Worm (Caenorhabditis elegans): ENCODE measurements around the gene cutl-4.

ce11 chrV:17755592-17755991, 15.9 kb upstream of the cutl-4 start, which contains the start of gene pgp-9:
- TF ChIP-seq nhr-80 (tag; optimal IDR thresholded peaks at IDR 0.05) = no peak
- no peak for TF ChIP-seq nfyb-1 (GFP tag; IDR thresholded peaks at IDR 0.05)
- TF ChIP-seq ztf-18 (tag; optimal IDR thresholded peaks at IDR 0.05) = no peak
- TF ChIP-seq unc-62 (GFP tag; optimal IDR thresholded peaks at IDR 0.05) = no peak
- TF ChIP-seq F57A8.1 (GFP tag; optimal IDR thresholded peaks at IDR 0.05) = no peak
- no peak for TF ChIP-seq pha-4 (tag; optimal IDR thresholded peaks at IDR 0.05)
- TF ChIP-seq madf-10 (tag; optimal IDR thresholded peaks at IDR 0.05) = no peak
- TF ChIP-seq snpc-3.4 (tag; optimal IDR thresholded peaks at IDR 0.05) = no peak
- no peak for TF ChIP-seq F37B4.10 (GFP tag; IDR thresholded peaks at IDR 0.05)
- TF ChIP-seq tbx-9 (tag; optimal IDR thresholded peaks at IDR 0.05; ENCODE audit: borderline replicate concordance) = no peak
- TF ChIP-seq sea-2 (GFP tag; IDR thresholded peaks at IDR 0.05) = no peak
- no peak for TF ChIP-seq hrde-1 (tag; optimal IDR thresholded peaks at IDR 0.05; ENCODE audit: borderline replicate concordance)

Measured in whole organism, young adult.